Fruit fly (Drosophila melanogaster): ENCODE results near the gene ValRS-m.

The ValRS-m gene

DNA sequence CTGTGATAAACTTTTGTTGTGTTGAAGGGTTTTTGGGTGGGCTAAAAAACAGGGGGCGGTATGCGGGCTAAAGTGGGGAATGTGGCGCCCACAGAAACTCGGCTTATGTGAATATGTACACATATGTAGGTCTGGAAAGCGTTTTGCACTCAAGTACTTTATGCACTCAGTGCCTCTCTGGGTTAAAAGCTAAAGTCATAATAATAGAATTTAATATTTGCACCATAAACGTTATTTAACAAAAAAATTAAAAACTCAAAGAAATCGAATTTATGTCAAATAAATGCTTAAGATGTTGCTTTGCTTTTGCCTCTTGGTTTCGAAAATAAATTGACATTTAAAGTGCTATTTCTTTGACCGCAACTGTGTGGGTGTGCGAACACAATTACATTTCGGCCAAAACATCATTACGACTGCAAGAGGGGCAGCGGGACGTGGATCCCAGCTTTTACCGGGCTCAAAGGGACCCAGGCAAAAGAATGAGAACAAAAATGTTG lies 40.1 kb downstream of the ValRS-m start:
- no peak for TF ChIP-seq fkh (GFP tag; optimal IDR thresholded peaks at IDR 0.05)
- TF ChIP-seq CG3919 (GFP tag; optimal IDR thresholded peaks at IDR 0.05), result no peak
- TF ChIP-seq Met (GFP tag; optimal IDR thresholded peaks at IDR 0.05), result peak; percentile 15
- no peak for TF ChIP-seq CG8319 (GFP tag; optimal IDR thresholded peaks at IDR 0.05)
- TF ChIP-seq acj6 (GFP tag; optimal IDR thresholded peaks at IDR 0.05), result no peak
- peak; percentile 81 for TF ChIP-seq Eip78C (GFP tag)
- peak; percentile 8 for TF ChIP-seq CG31627 (GFP tag; optimal IDR thresholded peaks at IDR 0.05)
- no peak for TF ChIP-seq CG6792 (GFP tag; optimal IDR thresholded peaks at IDR 0.05)
- peak; percentile 15 for TF ChIP-seq Ets96B (tag; optimal IDR thresholded peaks at IDR 0.05)
- no peak for TF ChIP-seq CG7368 (GFP tag; optimal IDR thresholded peaks at IDR 0.05)
- TF ChIP-seq spab (GFP tag; optimal IDR thresholded peaks at IDR 0.05), result no peak
- TF ChIP-seq OdsH (GFP tag; optimal IDR thresholded peaks at IDR 0.05), result peak; percentile 27
- TF ChIP-seq CG9139 (GFP tag; optimal IDR thresholded peaks at IDR 0.05), result no peak
- peak; percentile 17; the same call in 1 of the 2 replicates for TF ChIP-seq Gug (GFP tag; IDR thresholded peaks at IDR 0.05)
- no peak for TF ChIP-seq Hr39 (GFP tag; optimal IDR thresholded peaks at IDR 0.05)
- no peak for TF ChIP-seq CG1621 (tag; optimal IDR thresholded peaks at IDR 0.05)
- TF ChIP-seq salr (GFP tag; optimal IDR thresholded peaks at IDR 0.05), result no peak
- TF ChIP-seq CG6276 (GFP tag; optimal IDR thresholded peaks at IDR 0.05), result no peak
- no peak for TF ChIP-seq Eip75B (GFP tag; optimal IDR thresholded peaks at IDR 0.05)
- no peak for TF ChIP-seq CG34406 (GFP tag; optimal IDR thresholded peaks at IDR 0.05)
- TF ChIP-seq lz (GFP tag; optimal IDR thresholded peaks at IDR 0.05), result peak; percentile 13
- TF ChIP-seq CG16779 (tag; optimal IDR thresholded peaks at IDR 0.05), result no peak
- no peak for TF ChIP-seq CG6854 (GFP tag; optimal IDR thresholded peaks at IDR 0.05)
- no peak for TF ChIP-seq Ets21C (GFP tag; optimal IDR thresholded peaks at IDR 0.05)
- TF ChIP-seq Hr38 (GFP tag; optimal IDR thresholded peaks at IDR 0.05), result no peak
- no peak for TF ChIP-seq ss (GFP tag; optimal IDR thresholded peaks at IDR 0.05)
- no peak for TF ChIP-seq cyc (GFP tag; optimal IDR thresholded peaks at IDR 0.05)
- peak; percentile 1 for TF ChIP-seq Sox14 (GFP tag; optimal IDR thresholded peaks at IDR 0.05)
- no peak; the same call in 1 of the 2 replicates for TF ChIP-seq CG11294 (GFP tag; IDR thresholded peaks at IDR 0.05)
- TF ChIP-seq eg (GFP tag; IDR thresholded peaks at IDR 0.05), result no peak; the same call in 2 of the 3 replicates
- TF ChIP-seq CG15336 (GFP tag; IDR thresholded peaks at IDR 0.05), result peak; percentile 79
- peak; percentile 61; the same call in 1 of the 3 replicates for TF ChIP-seq CG6163 (GFP tag; IDR thresholded peaks at IDR 0.05)
- no peak for TF ChIP-seq CG3032 (tag; optimal IDR thresholded peaks at IDR 0.05)
- no peak for TF ChIP-seq CG11902 (GFP tag; optimal IDR thresholded peaks at IDR 0.05)
- peak; percentile 4 for TF ChIP-seq achi (GFP tag; optimal IDR thresholded peaks at IDR 0.05)
- no peak for TF ChIP-seq CG10631 (GFP tag; optimal IDR thresholded peaks at IDR 0.05)
- TF ChIP-seq CG8632 (GFP tag; optimal IDR thresholded peaks at IDR 0.05), result no peak
- TF ChIP-seq Lpt (GFP tag; optimal IDR thresholded peaks at IDR 0.05), result no peak
- TF ChIP-seq Sox15 (GFP tag; optimal IDR thresholded peaks at IDR 0.05), result no peak
- no peak for TF ChIP-seq topi (GFP tag; optimal IDR thresholded peaks at IDR 0.05)
- no peak for TF ChIP-seq vri (GFP tag; optimal IDR thresholded peaks at IDR 0.05)
- TF ChIP-seq CG6808 (GFP tag; optimal IDR thresholded peaks at IDR 0.05), result no peak
- peak; percentile 57 for TF ChIP-seq CG32006 (GFP tag; optimal IDR thresholded peaks at IDR 0.05)
- TF ChIP-seq Hr4 (GFP tag; optimal IDR thresholded peaks at IDR 0.05), result peak; percentile 21
- TF ChIP-seq Blimp-1 (GFP tag; optimal IDR thresholded peaks at IDR 0.05), result no peak
- TF ChIP-seq pdm3 (GFP tag; optimal IDR thresholded peaks at IDR 0.05), result peak; percentile 25
- TF ChIP-seq CG4318 (GFP tag; optimal IDR thresholded peaks at IDR 0.05), result no peak
- TF ChIP-seq CG10669 (GFP tag; optimal IDR thresholded peaks at IDR 0.05), result peak; percentile 6
- TF ChIP-seq fd59A (GFP tag; optimal IDR thresholded peaks at IDR 0.05), result no peak
- no peak for TF ChIP-seq net (GFP tag; optimal IDR thresholded peaks at IDR 0.05)
- no peak for TF ChIP-seq CG11762 (GFP tag; optimal IDR thresholded peaks at IDR 0.05; ENCODE audit: insufficient read depth)
- TF ChIP-seq Sox102F (GFP tag; optimal IDR thresholded peaks at IDR 0.05), result no peak
- TF ChIP-seq CG8119 (GFP tag; IDR thresholded peaks at IDR 0.05), result peak; percentile 56
